Worm (Caenorhabditis elegans) whole organism, midembryonic: ENCODE measurements around the gene gst-16.

Source experiments
- T22C8.4 ChIP-seq: fragments of 200-800 bp; sonication (Bioruptor generic); IDR thresholded peaks from 2 replicates; pipeline ENCODE4 v1.3.6; 2022; ENCODE audit warnings: missing genetic modification characterization, missing compliant biosample characterization
- flt-1 ChIP-seq: fragments of 200-800 bp; sonication (Bioruptor generic); IDR thresholded peaks from 2 replicates; pipeline ENCODE4 v1.3.6; 2022; ENCODE audit warnings: missing genetic modification characterization, missing compliant biosample characterization
- klf-2 ChIP-seq: fragments of 200-800 bp; sonication (Bioruptor generic); conservative IDR thresholded peaks from 2 replicates; pipeline ENCODE4 v1.3.6; 2022; ENCODE audit warnings: missing genetic modification reagents, missing genetic modification characterization, missing compliant biosample characterization
- ztf-23 ChIP-seq: fragments of 200-800 bp; sonication (Bioruptor generic); IDR thresholded peaks from 2 replicates; pipeline ENCODE4 v1.3.6; 2022; ENCODE audit warnings: missing genetic modification reagents, missing genetic modification characterization, missing compliant biosample characterization

DNA sequence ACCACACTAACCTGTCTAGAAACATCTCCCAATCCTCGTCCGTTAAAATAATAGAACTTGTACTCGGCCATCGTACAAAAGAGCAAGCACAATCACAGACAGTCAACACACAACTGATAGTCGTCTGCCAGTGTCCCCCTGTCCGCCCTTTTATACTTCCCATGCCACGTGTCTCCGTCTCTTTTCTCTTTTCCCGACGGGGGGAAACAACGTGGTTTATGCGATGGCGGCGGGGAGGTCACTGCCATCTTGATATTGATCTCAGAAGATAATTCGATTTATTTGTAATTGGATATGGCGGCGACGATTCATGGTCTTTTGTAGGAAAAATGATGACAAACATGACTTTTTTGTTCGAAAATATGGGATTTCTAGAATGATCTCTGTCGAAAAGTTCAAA is 14.6 kb downstream of the gst-16 start, which contains the start of gene gst-20:
- no peak for TF ChIP-seq ztf-23 (GFP tag; lab: Robert Waterston, UW)
- no peak for TF ChIP-seq klf-2
- TF ChIP-seq T22C8.4 (GFP tag; lab: Robert Waterston, UW) = no peak
- no peak for TF ChIP-seq flt-1 (GFP tag; lab: Robert Waterston, UW)
